Comparison of ENCODE assay signal across 6 worm cellular contexts in the genomic region with DNA sequence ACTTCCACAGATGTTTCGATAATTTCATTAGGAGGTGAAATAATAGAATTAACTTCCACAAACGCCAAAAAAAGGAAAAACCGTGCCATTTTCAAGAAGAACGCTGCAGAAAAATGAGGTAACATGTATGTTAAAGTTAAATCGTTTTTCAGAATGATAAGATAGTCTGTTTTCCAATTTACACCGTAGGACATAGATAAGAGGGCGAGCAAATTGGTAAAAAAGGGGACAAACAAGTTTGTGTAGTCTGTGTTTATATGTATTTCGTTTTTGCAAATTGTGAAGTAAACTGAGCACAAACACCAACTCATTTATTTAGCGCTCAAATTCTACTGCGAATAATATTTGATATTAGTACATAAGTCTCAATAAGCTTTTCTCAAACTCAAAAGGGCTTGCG.
TF ChIP-seq lines count a peak whose summit lies in the region.

A gene (minus strand): TSS at position 155 of the 400 bp plus-strand sequence.

TF ChIP-seq in whole organism, L1 larva, 84 proteins besides CTCF, POLR2A, EP300 and RAD21:
- TF ChIP-seq C34B4.2 (tag; optimal IDR thresholded peaks at IDR 0.05; lab: Kevin White, UChicago) = no peak
- peak in 1 of 2 experiments; percentile 8 for TF ChIP-seq lin-35 (GFP tag; optimal IDR thresholded peaks at IDR 0.05; lab: Kevin White, UChicago)
- TF ChIP-seq elt-2 (tag; optimal IDR thresholded peaks at IDR 0.05; lab: Kevin White, UChicago) = peak; percentile 29

TF ChIP-seq in whole organism, L2 larva, 48 proteins besides CTCF, POLR2A, EP300 and RAD21:
- TF ChIP-seq nhr-237 (tag; optimal IDR thresholded peaks at IDR 0.05; lab: Kevin White, UChicago) (no peak), nhr-77 (tag; optimal IDR thresholded peaks at IDR 0.05; lab: Kevin White, UChicago) (no peak), ama-1 (optimal IDR thresholded peaks at IDR 0.05; lab: Kevin White, UChicago) (no peak), lin-39 (tag; optimal IDR thresholded peaks at IDR 0.05; lab: Kevin White, UChicago) (no peak), sma-9 (GFP tag; optimal IDR thresholded peaks at IDR 0.05; lab: Kevin White, UChicago) (peak; percentile 50), sma-9 (tag; optimal IDR thresholded peaks at IDR 0.05; lab: Kevin White, UChicago) (no peak), ztf-1 (GFP tag; conservative IDR thresholded peaks at IDR 0.05; lab: Robert Waterston, UW) (no peak), nhr-21 (tag; optimal IDR thresholded peaks at IDR 0.05; lab: Kevin White, UChicago) (no peak), ZK546.5 (tag; optimal IDR thresholded peaks at IDR 0.05; lab: Kevin White, UChicago) (no peak), elt-1 (tag; optimal IDR thresholded peaks at IDR 0.05; lab: Kevin White, UChicago) (no peak), unc-62 (GFP tag; optimal IDR thresholded peaks at IDR 0.05; lab: Kevin White, UChicago) (no peak), fos-1 (tag; optimal IDR thresholded peaks at IDR 0.05; lab: Kevin White, UChicago) (peak; percentile 60), egl-27 (tag; optimal IDR thresholded peaks at IDR 0.05; lab: Kevin White, UChicago) (no peak)

TF ChIP-seq in whole organism, L3 larva, 47 proteins besides CTCF, POLR2A, EP300 and RAD21:
- TF ChIP-seq lsy-12 (tag; optimal IDR thresholded peaks at IDR 0.05; lab: Kevin White, UChicago) (no peak), unc-39 (tag; optimal IDR thresholded peaks at IDR 0.05; lab: Kevin White, UChicago) (no peak), elt-3 (tag; optimal IDR thresholded peaks at IDR 0.05; lab: Kevin White, UChicago) (no peak), jun-1 (tag; optimal IDR thresholded peaks at IDR 0.05; lab: Kevin White, UChicago) (no peak), fos-1 (tag; optimal IDR thresholded peaks at IDR 0.05; lab: Kevin White, UChicago) (no peak), pqm-1 (tag; optimal IDR thresholded peaks at IDR 0.05; lab: Kevin White, UChicago) (peak; percentile 36), mml-1 (tag; optimal IDR thresholded peaks at IDR 0.05; lab: Kevin White, UChicago) (no peak), ama-1 (optimal IDR thresholded peaks at IDR 0.05; lab: Kevin White, UChicago) (no peak), mdl-1 (tag; optimal IDR thresholded peaks at IDR 0.05; lab: Kevin White, UChicago) (no peak), nhr-11 (tag; optimal IDR thresholded peaks at IDR 0.05; lab: Kevin White, UChicago) (no peak), ceh-9 (tag; optimal IDR thresholded peaks at IDR 0.05; lab: Kevin White, UChicago) (no peak), daf-12 (tag; optimal IDR thresholded peaks at IDR 0.05; lab: Kevin White, UChicago) (no peak), elt-2 (tag; optimal IDR thresholded peaks at IDR 0.05; lab: Kevin White, UChicago) (peak; percentile 57), pha-4 (tag; optimal IDR thresholded peaks at IDR 0.05; lab: Kevin White, UChicago) (peak; percentile 28)

TF ChIP-seq in whole organism, L4 larva, 104 proteins besides CTCF, POLR2A, EP300 and RAD21:
- peak; percentile 9 for TF ChIP-seq nhr-77 (tag; optimal IDR thresholded peaks at IDR 0.05; lab: Kevin White, UChicago)
- TF ChIP-seq madf-9 (GFP tag; conservative IDR thresholded peaks at IDR 0.05; lab: Robert Waterston, UW) = no peak
- TF ChIP-seq pqm-1 (tag; optimal IDR thresholded peaks at IDR 0.05; lab: Kevin White, UChicago) = peak; percentile 76
- no peak for TF ChIP-seq daf-8 (GFP tag; IDR thresholded peaks at IDR 0.05; lab: Robert Waterston, UW)
- TF ChIP-seq sdz-12 (GFP tag; optimal IDR thresholded peaks at IDR 0.05; lab: Kevin White, UChicago) = no peak
- no peak for TF ChIP-seq daf-16 (GFP tag; optimal IDR thresholded peaks at IDR 0.05; lab: Kevin White, UChicago)
- TF ChIP-seq daf-16 (tag; optimal IDR thresholded peaks at IDR 0.05; lab: Kevin White, UChicago) = peak; percentile 90
- TF ChIP-seq nhr-28 (tag; optimal IDR thresholded peaks at IDR 0.05; lab: Kevin White, UChicago) = peak; percentile 92

TF ChIP-seq in whole organism, late embryonic, 69 proteins besides CTCF, POLR2A, EP300 and RAD21:
- no peak for TF ChIP-seq pros-1 (tag; optimal IDR thresholded peaks at IDR 0.05; lab: Kevin White, UChicago)
- no peak for TF ChIP-seq sdc-2 (tag; optimal IDR thresholded peaks at IDR 0.05; lab: Kevin White, UChicago)
- no peak for TF ChIP-seq ceh-6 (GFP tag; optimal IDR thresholded peaks at IDR 0.05; lab: Kevin White, UChicago)
- no peak for TF ChIP-seq eyg-1 (tag; optimal IDR thresholded peaks at IDR 0.05; lab: Kevin White, UChicago)
- no peak for TF ChIP-seq T23F11.4 (GFP tag; optimal IDR thresholded peaks at IDR 0.05; lab: Kevin White, UChicago)
- peak; percentile 10 for TF ChIP-seq elt-2 (tag; optimal IDR thresholded peaks at IDR 0.05; lab: Kevin White, UChicago)
- no peak for TF ChIP-seq C08G9.2 (tag; optimal IDR thresholded peaks at IDR 0.05; lab: Kevin White, UChicago)
- no peak for TF ChIP-seq hlh-15 (tag; optimal IDR thresholded peaks at IDR 0.05; lab: Kevin White, UChicago)
TF ChIP-seq in whole organism, late embryonic: peak in this region for 1.

TF ChIP-seq in whole organism, young adult, 124 proteins besides CTCF, POLR2A, EP300 and RAD21:
- TF ChIP-seq lin-40 (tag; optimal IDR thresholded peaks at IDR 0.05; lab: Kevin White, UChicago) (no peak), nhr-80 (tag; optimal IDR thresholded peaks at IDR 0.05; lab: Kevin White, UChicago) (peak; percentile 58), nfya-1 (tag; optimal IDR thresholded peaks at IDR 0.05; lab: Kevin White, UChicago; ENCODE audit: borderline replicate concordance, insufficient read depth) (no peak), sdz-38 (tag; optimal IDR thresholded peaks at IDR 0.05; lab: Kevin White, UChicago) (no peak)
